Fruit fly (Drosophila melanogaster) Kc167 (cell line): Measurements from ENCODE around the gene CG33947.
"Not testable (repeated sequence)": the region's sequence is repeated elsewhere in the genome, so short reads cannot be mapped to it uniquely, and the experiment has no call there.

ENCODE experiments used
- Myc ChIP-seq: fragments of >200 bp; optimal IDR thresholded peaks from 2 replicates; lab custom pipeline; 2017; ENCODE audit warnings: missing external identifiers
- Sin3A ChIP-seq: fragments of >200 bp; optimal IDR thresholded peaks from 2 replicates; lab custom pipeline; 2018; ENCODE audit warnings: missing external identifiers
- h ChIP-seq: fragments of >200 bp; optimal IDR thresholded peaks from 3 replicates; lab custom pipeline; 2018; ENCODE audit warnings: missing external identifiers
- insv ChIP-seq: fragments of >200 bp; optimal IDR thresholded peaks from 3 replicates; lab custom pipeline; 2018; ENCODE audit warnings: missing external identifiers
- psq ChIP-seq: fragments of >200 bp; optimal IDR thresholded peaks from 2 replicates; lab custom pipeline; 2017; ENCODE audit warnings: missing external identifiers
- ttk ChIP-seq: sonication (Bioruptor generic); optimal IDR thresholded peaks from 2 replicates; lab custom pipeline; 2017; ENCODE audit warnings: missing external identifiers

CG33947 gene

DNA sequence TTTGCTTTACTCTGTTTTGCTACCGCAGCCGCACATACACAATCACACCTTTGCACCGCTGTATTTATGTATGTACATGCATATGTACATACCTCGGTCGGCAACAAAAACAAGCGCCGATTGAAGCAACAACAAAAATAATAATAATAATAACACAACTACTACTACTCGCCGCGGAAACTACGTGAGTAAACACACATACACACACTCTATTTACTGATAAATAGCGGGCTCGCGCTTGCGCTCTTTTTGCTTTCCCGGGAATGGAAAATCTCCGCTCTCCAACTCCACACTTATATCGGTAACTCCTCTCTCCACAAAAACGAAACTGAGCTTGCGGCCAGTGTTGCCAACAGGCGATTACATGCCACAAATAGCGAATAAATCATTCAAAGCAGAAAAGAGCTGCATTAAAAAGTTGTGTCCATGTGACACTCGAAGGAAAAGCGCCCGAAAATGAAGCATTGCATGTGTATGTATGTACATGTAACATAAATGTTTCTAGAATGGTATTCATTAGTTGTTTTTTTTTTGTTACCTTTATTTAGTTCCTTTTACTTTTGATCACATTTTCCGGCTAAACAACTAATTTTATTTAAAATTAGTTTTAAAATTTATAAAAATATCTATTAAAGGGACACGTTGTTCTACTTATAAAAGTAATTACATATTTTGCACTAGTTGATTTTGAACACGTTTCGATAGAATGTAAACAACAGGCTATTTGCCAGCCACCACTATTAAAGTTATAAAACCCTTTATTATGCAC lies 22.5 kb downstream of the CG33947 start:
- no peak for TF ChIP-seq insv

DNA sequence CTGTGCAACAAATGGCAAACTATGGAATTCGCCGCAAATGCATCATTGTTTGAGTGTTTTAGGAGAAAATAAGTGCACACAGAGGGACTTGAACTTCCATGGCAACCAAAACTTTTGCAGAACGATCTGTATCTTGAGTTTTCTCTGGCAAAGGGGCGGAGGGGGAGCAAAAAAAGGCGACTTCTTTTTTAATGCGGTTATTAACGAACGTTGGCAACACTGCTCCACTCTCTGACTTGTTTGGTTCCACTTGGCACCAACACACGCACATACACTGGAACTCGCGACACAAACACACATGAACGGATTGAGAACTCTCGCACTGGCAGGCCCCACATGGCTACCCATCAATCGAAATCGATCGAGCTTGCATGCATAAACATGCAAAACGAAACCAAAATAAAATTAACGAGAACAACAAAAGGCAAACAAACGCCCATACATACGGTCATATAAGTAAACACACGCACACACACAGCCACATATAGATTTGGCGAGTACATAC lies 23.2 kb downstream of the CG33947 start:
- TF ChIP-seq insv (no peak), h (lab: Kevin White, UChicago) (no peak), Myc (no peak), ttk (no peak), psq (lab: Kevin White, UChicago) (no peak), Sin3A (lab: Kevin White, UChicago) (no peak)

DNA sequence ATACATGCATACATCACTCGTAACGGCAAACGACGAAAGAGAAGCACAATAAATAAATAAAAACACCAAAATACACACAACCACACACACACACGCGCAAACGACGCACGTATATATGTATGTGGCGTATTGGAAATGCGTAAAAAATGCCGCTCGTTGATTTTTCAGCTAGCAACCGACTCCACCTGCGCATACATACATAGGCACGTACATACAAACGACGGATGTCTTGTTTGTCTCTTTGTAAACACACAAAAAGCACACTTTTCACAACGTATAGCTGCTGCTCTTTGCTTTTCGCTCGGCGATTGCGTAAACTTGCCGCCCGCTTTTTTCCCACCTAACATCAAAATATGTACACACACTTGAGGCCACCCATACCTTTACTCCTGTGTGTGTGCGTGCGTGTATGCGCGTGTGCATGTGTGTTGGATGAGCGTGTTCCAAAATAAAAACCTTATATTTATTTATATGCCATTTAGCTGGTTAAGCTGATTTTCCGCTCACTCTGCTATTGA lies 23.7 kb downstream of the CG33947 start:
- TF ChIP-seq ttk (no peak), psq (lab: Kevin White, UChicago) (no peak), Myc (no peak), Sin3A (lab: Kevin White, UChicago) (no peak), insv (no peak), h (lab: Kevin White, UChicago) (no peak)

DNA sequence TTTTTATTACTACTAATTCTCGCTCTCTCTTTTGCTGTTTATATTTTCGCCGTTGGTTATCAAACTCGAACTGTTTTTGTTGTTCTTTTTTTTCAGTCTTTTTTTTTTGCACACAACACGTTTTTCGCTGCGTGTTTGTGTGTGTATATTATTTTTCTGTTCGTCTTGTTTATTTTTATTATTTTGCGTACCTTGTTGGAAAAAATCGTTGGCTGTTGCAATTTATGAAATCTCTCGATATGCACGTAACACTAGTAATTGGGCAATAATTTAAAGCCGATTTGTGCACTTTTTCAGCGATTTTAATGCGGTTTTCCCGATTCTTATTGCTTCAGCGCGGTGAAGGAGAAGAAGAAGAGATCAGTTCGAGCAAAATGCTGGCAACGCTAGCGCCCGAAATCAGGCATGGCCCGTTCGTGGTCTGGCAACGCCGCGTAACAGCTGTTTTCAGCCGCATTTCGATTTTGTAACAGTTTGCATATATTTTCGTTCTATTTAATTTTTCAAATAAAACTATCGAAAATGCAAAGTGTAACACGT lies 24.2 kb downstream of the CG33947 start, which contains the start of the genes FoxK and mRpL2:
TSS of gene FoxK (minus strand) at position 365 of the 540 bp plus-strand sequence.
TSS of gene mRpL2 (plus strand) at position 429 of the 540 bp plus-strand sequence.
- TF ChIP-seq psq (lab: Kevin White, UChicago) (no peak), insv (no peak), Sin3A (lab: Kevin White, UChicago) (no peak), Myc (no peak)

DNA sequence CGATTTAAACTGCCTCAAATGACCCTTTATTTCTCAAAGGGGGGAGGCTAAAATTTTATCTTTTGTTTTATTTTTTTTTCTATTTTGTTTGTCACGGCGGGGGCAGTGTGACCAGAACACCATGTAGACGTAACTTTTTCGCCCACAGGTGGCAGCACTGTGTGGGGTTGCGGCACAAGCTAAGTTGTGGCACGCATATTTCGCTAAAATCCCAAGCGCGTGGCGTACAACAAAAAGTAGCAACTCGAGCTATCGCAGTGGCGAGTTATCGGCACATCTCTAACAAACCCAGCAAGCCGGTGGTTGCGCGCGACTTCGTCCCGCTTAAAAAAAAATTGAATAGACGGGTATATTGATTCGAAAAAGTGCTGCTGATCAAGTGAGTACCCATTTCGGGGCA lies 26.8 kb downstream of the CG33947 start, which contains the start of the genes Ufd1 and NaPi-III:
TSS of gene Ufd1 (minus strand) at position 129 of the 400 bp plus-strand sequence.
TSS of gene NaPi-III (plus strand) at position 261 of the 400 bp plus-strand sequence.
- TF ChIP-seq Sin3A (lab: Kevin White, UChicago) = no peak
- TF ChIP-seq Myc = no peak
- TF ChIP-seq ttk = no peak
- TF ChIP-seq psq (lab: Kevin White, UChicago) = no peak
- no peak for TF ChIP-seq insv
- no peak for TF ChIP-seq h (lab: Kevin White, UChicago)

DNA sequence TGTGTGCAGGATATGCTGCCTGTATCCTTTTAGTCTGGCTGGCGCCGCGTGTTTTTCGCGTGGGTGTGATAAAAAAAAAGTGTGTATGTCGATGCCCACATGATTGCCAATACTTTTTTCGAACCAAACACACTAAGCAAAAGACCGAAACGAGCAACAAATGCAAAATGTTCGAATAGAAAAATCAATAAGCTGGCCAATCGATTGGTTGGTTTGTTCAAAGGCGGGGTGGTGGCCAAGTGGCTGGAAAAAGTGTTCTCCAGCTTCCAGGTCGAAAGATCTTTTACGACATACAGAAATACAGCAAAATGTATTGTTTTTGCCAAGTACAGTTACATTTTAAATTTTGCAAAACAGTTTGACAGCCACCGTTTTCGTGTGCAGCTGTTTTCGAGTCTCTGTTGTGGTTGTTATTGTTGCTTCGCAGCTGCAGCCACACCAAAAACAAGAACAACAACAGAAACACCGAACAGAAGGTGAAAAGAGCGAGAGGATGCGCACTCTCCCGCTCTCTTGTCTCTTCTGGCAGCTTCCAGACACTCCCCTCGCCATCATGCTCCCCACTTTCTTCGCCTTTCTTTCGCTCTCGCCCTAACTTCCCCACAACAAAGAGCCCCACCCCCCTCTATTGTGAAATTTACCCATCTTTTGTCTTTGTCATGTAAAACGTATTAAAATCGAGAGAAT lies 27.4 kb downstream of the CG33947 start:
- TF ChIP-seq insv (no peak), Sin3A (lab: Kevin White, UChicago) (no peak), ttk (no peak), psq (lab: Kevin White, UChicago) (no peak), Myc (no peak), h (lab: Kevin White, UChicago) (no peak)

DNA sequence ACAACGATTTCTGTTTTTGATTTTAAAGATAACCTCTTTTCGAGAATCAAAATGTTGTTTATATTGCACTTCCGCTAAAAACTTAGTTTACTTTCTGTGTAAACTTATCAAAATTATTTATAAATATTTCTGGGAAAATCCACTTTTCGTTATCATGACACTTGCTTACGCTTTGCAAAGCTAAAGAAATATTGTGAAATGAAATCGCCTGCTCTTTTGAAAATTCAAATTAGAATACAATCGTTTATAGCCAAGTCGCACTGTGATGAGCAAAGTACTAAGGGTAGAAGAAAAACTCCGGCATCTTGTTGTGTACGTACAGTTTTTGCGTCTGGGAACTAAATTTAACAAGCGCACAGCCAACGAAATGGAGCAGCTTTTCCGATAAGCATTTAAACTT lies 28.1 kb downstream of the CG33947 start:
- TF ChIP-seq h (lab: Kevin White, UChicago) (no peak), Sin3A (lab: Kevin White, UChicago) (no peak), Myc (no peak), ttk (no peak), psq (lab: Kevin White, UChicago) (no peak), insv (no peak)

DNA sequence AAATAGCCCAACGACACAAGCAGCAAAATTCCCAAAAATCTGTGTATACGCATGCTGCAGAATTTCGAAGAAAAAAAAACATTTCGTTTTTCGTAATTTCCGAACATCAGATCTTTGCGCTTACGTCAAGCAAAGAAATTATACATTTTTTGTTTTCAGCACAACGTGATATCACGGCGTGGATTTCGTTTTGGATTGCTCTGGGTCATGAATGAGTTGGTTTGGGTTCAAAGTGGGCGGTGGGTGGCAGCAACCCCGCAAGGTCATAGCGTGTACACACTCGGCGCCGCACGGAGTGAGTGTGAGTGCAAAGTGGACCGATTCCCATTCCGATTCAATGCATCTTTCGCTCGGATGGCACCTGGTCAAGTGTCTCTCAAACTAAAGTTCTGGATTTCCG lies 28.5 kb downstream of the CG33947 start:
- no peak for TF ChIP-seq psq (lab: Kevin White, UChicago)
- no peak for TF ChIP-seq Myc
- TF ChIP-seq Sin3A (lab: Kevin White, UChicago) = no peak
- TF ChIP-seq ttk = no peak

DNA sequence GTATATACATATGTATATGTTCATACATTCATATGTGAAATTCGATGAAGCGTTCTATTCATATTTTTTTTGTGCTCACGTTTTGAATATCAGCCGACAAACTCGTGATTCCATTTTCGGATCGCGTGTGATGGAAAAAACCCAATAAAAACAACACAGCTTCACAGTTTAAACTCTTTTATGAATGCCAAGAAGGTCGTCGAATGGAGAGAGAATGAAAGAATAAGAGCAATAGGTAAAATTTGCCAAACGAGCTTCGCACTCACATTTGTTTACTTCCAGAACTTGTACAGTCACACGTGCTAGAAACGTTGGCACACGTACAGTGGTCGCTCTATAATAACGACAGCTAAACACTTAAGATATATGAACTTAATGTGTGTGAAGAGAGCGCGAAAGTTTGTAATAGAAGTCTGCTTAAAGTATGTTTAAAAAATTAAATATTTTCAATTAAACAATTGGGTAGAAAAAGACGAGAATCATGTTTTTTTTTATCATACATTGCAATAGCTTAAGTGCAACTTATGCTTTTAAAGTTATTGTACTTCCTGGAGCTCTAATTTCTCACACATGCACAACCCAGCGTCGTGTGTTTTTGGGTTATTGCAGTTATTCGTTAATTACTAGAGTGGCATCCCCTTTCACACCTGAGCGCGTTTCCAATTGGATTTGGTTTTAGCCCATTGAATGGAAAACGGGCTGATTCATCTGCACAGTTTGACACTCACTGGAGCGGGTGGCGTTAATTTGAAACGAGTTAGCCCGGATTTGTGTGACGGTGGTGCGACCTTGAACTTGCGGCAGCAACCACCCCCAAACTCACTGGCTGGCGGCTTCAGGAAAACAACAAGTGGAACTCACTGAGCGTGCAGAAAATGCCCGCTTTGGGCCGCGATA lies 29.6 kb downstream of the CG33947 start:
- TF ChIP-seq insv = no peak
- TF ChIP-seq Myc = no peak
- no peak for TF ChIP-seq Sin3A (lab: Kevin White, UChicago)
- no peak for TF ChIP-seq h (lab: Kevin White, UChicago)
- no peak for TF ChIP-seq psq (lab: Kevin White, UChicago)
- no peak for TF ChIP-seq ttk

DNA sequence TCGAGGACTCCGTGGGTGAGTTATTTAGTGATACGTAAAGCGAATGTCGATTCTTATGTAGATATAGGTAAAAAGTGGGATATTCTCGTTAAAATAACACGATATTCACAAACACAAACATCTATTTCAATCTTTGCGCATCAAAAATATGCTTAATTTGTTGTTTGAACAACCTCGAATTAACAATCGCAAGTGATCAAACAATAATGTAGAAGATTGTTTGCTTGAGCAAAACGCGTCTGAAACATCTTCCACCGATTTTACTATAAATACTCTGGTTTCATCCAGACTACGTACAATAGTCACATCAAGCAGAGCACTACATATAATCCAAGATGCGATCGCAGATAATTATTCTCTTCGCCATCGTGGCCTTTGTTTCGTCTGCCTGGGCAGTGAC lies 34.2 kb downstream of the CG33947 start, which contains the start of gene nol:
TSS of gene nol (plus strand) at position 301 of the 400 bp plus-strand sequence.
- TF ChIP-seq Myc (no peak), ttk (no peak), h (lab: Kevin White, UChicago) (no peak), psq (lab: Kevin White, UChicago) (no peak), Sin3A (lab: Kevin White, UChicago) (no peak), insv (no peak)

DNA sequence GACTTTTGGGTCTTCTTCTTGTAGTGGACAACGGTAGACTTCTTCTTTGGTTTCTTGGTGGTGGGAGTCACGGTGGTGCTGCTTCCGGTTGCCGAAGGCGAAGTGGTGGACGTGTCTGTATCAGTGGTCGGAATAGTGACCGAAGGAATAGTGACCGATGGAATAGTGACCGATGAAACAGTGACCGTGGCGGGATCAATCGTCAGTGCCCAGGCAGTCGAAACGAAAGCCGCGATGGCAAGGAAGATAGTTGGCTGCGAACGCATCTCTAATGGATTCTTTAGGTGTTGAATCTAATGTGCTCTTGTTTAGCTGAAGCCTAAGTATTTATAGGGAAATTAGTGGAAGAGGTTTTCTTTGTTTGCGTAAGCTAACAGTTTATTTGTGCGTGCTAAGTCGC lies 35.8 kb downstream of the CG33947 start, which contains the start of gene CG32074:
TSS of gene CG32074 (minus strand) at position 268 of the 400 bp plus-strand sequence.
- TF ChIP-seq psq (lab: Kevin White, UChicago); Myc; Sin3A (lab: Kevin White, UChicago): not testable (repeated sequence)
